Fruit fly (Drosophila melanogaster): ENCODE measurements around the gene Osi2.

The Osi2 gene

DNA sequence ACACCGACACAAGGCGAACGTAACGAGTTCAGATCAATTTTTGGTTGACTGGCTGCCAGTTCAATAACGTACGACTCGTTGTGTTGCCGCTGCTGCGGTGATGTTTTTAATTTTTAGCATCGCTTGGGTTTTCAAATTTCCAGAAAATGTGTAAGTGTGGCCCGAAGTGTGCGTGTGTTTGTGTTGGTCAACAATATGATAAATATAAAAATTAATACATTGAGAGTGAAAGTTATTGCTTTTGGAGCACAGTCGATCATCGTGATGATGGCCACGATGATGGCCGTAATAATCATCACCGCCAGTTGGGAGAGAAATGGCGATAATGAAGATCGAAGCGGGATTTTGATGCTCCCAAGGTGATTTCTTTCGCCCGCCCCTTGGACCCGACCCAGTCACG lies 17.0 kb downstream of the Osi2 start:
- TF ChIP-seq Abd-B (GFP tag; optimal IDR thresholded peaks at IDR 0.05) (no peak), sage (GFP tag; optimal IDR thresholded peaks at IDR 0.05) (no peak), Hnf4 (GFP tag; optimal IDR thresholded peaks at IDR 0.05) (no peak)

DNA sequence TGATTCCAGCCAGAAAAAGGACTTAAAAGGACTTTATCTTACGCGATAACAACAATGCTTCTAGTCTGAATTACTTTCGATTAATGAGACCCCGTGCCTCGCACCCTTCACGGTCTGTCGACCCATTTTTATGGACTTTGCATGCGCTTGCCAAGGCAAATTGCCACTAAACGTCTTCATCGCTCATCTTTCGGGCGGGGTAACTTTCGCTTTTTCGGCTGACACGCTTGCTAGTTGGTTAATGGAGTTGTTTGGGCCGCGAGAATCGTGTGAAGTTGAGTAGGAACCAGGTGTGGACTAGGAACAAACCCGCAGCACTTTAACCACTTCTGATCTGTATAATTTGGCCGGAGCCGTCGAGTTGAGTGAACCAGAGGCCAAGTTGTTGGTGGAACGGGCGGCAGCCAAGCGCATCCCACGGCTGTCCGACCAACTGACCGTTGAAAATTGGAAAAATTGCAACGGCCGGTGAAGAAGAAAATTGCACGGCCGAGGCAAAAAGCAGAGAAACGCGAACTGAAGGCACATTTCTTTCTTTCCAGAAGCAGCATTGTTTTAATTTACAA lies 17.9 kb downstream of the Osi2 start, which contains the start of gene Osi5:
Osi5 (plus strand) TSS at position 516 of the 566 bp plus-strand sequence.
- TF ChIP-seq brk (GFP tag; optimal IDR thresholded peaks at IDR 0.05) (no peak), lola (GFP tag; optimal IDR thresholded peaks at IDR 0.05) (no peak), ey (GFP tag; optimal IDR thresholded peaks at IDR 0.05) (no peak), sage (GFP tag; optimal IDR thresholded peaks at IDR 0.05) (no peak), Hnf4 (GFP tag; optimal IDR thresholded peaks at IDR 0.05) (no peak), GATAd (GFP tag; optimal IDR thresholded peaks at IDR 0.05) (no peak), Sp1 (GFP tag; optimal IDR thresholded peaks at IDR 0.05) (no peak), dsf (GFP tag; optimal IDR thresholded peaks at IDR 0.05; ENCODE audit: borderline replicate concordance) (no peak), fru (GFP tag; optimal IDR thresholded peaks at IDR 0.05) (no peak), OdsH (GFP tag; optimal IDR thresholded peaks at IDR 0.05) (no peak), foxo (GFP tag; optimal IDR thresholded peaks at IDR 0.05) (no peak), Vsx2 (GFP tag; optimal IDR thresholded peaks at IDR 0.05; ENCODE audit: partially characterized antibody) (no peak), N (GFP tag; optimal IDR thresholded peaks at IDR 0.05) (no peak), Myc (optimal IDR thresholded peaks at IDR 0.05) (no peak), jim (GFP tag; optimal IDR thresholded peaks at IDR 0.05) (no peak), Hr78 (GFP tag; optimal IDR thresholded peaks at IDR 0.05) (no peak)

DNA sequence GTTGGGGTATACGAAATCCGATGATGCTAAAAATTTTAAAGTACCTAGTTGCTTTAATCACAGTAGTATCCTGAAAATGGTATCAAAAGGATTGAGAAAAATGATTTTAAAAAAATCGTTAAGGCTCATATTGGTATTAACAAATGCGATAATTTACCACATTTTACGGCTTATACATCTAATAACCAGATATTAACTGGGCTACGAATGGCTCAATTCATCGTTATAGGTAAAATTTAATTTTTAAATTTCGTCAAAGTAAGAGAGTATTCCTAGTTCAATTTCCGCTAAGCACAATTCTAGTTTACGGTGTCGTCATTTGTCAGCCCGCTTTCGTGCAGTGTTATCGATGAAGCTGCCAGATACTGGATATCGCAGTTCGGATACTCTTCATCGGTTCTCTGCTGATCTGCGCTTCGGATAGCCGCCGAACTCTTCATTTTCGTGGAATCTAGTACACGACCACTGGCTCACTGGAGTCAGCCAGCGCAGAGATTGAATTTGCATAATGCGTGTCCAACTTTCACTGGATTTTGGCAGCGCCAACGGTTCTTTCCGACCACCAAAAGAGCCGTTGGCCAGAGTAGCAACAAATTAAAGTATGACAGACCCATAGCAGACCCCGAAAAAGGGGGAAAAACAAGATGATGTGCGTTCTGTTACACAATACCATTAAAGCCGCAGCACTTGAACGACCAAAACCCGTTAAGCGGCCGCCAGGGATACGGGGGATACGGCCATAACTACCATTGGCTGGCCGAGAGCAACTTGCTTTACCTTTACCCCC lies 20.1 kb downstream of the Osi2 start:
- TF ChIP-seq Dfd (GFP tag; optimal IDR thresholded peaks at IDR 0.05), result no peak
- no peak for TF ChIP-seq rgr (GFP tag; optimal IDR thresholded peaks at IDR 0.05)
- no peak for TF ChIP-seq Hnf4 (GFP tag; optimal IDR thresholded peaks at IDR 0.05)
- no peak for TF ChIP-seq dmrt93B (GFP tag; optimal IDR thresholded peaks at IDR 0.05)
- no peak for TF ChIP-seq Vsx2 (GFP tag; optimal IDR thresholded peaks at IDR 0.05; ENCODE audit: partially characterized antibody)
- no peak for TF ChIP-seq dl (GFP tag; optimal IDR thresholded peaks at IDR 0.05; ENCODE audit: insufficient read depth in 1 of 2, partially characterized antibody in 2 of 2)
- TF ChIP-seq OdsH (GFP tag; optimal IDR thresholded peaks at IDR 0.05), result no peak
- no peak for TF ChIP-seq tai (GFP tag; optimal IDR thresholded peaks at IDR 0.05)
- TF ChIP-seq Rel (GFP tag; optimal IDR thresholded peaks at IDR 0.05), result no peak
- TF ChIP-seq Rel (tag; optimal IDR thresholded peaks at IDR 0.05), result peak; percentile 57

DNA sequence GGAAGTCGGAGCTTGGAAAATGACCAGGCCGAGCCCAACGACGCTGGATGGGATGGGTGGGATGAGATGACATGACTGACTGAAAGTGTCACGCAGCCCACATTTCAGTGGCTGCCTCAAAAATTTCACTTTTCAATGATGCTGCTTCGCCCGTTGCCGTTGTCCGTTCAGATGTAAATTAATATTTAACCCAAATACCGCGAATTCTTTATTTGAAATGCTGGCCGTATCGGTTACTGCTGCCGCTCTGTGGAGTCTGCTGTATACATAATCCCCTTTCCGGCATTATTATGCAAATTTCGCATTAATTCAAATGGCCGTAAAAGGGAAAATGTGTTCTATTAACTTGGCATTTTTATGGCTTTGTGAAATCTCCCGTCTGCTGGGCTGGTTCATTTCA lies 21.1 kb downstream of the Osi2 start:
- TF ChIP-seq Hr78 (GFP tag; optimal IDR thresholded peaks at IDR 0.05) (no peak), Sp1 (GFP tag; optimal IDR thresholded peaks at IDR 0.05) (no peak)

DNA sequence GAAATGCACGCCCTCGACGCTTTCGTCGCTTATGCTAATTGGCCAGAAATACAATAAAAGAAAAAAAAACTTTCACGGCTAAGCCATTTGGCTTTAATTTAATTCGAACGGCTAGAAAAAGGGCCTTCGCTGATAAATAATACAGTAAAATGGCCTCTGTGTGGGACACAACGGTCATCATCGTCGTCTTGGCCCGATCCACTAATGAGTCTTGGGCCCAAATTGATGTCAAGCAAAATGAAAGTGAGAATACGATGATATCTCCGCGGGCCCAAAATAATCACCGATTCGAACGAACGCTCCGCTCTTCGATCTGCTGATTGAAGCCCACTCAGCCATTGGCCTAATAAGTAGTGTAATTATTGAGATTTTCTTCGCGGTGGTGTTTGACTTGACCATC lies 22.2 kb downstream of the Osi2 start:
- TF ChIP-seq sv (GFP tag; optimal IDR thresholded peaks at IDR 0.05) (no peak), jim (GFP tag; optimal IDR thresholded peaks at IDR 0.05) (no peak), N (GFP tag; optimal IDR thresholded peaks at IDR 0.05) (no peak), dmrt93B (GFP tag; optimal IDR thresholded peaks at IDR 0.05) (no peak), woc (GFP tag; optimal IDR thresholded peaks at IDR 0.05) (no peak), br (GFP tag; optimal IDR thresholded peaks at IDR 0.05) (no peak), CG9705 (GFP tag; optimal IDR thresholded peaks at IDR 0.05) (no peak), dsf (GFP tag; optimal IDR thresholded peaks at IDR 0.05; ENCODE audit: borderline replicate concordance) (no peak), Mio (GFP tag; optimal IDR thresholded peaks at IDR 0.05) (no peak), fru (GFP tag; optimal IDR thresholded peaks at IDR 0.05) (no peak)

DNA sequence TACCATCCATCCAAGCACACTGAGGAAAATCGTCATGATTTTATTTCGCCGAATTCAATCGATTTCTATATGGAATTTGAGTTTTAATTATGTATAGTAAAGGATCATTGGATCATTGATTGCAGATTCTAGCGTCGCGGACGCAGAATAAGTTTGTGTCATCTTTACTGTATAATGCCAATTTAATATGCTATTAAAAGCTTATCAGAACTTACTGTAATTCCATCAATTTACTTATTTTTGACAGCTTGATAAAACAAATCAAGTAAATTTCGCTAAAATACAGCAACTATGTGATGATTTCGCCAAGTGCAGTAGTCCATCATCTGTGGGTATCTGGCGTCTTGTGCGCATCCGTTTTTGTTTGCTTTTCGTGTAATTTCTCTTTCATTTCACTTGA lies 23.9 kb downstream of the Osi2 start:
- TF ChIP-seq Mio (GFP tag; optimal IDR thresholded peaks at IDR 0.05), result no peak
- TF ChIP-seq CrebA (GFP tag; optimal IDR thresholded peaks at IDR 0.05; ENCODE audit: borderline replicate concordance), result no peak
- TF ChIP-seq Hnf4 (GFP tag; optimal IDR thresholded peaks at IDR 0.05), result no peak
- TF ChIP-seq Vsx2 (GFP tag; optimal IDR thresholded peaks at IDR 0.05; ENCODE audit: partially characterized antibody), result no peak
- TF ChIP-seq Hr83 (GFP tag; optimal IDR thresholded peaks at IDR 0.05; ENCODE audit: poor library complexity, severe bottlenecking), result no peak
- TF ChIP-seq Sp1 (GFP tag; optimal IDR thresholded peaks at IDR 0.05), result no peak
- no peak for TF ChIP-seq br (GFP tag; optimal IDR thresholded peaks at IDR 0.05)
- TF ChIP-seq tai (GFP tag; optimal IDR thresholded peaks at IDR 0.05), result no peak
- TF ChIP-seq Abd-B (GFP tag; optimal IDR thresholded peaks at IDR 0.05), result no peak
- no peak for TF ChIP-seq Rel (GFP tag; optimal IDR thresholded peaks at IDR 0.05)
- TF ChIP-seq Rel (tag; optimal IDR thresholded peaks at IDR 0.05), result no peak
- TF ChIP-seq lola (GFP tag; optimal IDR thresholded peaks at IDR 0.05), result no peak
- TF ChIP-seq dl (GFP tag; optimal IDR thresholded peaks at IDR 0.05; ENCODE audit: insufficient read depth in 1 of 2, partially characterized antibody in 2 of 2), result no peak
- no peak for TF ChIP-seq CG9705 (GFP tag; optimal IDR thresholded peaks at IDR 0.05)
- no peak for TF ChIP-seq sv (GFP tag; optimal IDR thresholded peaks at IDR 0.05)
